In genomic region chr3L:10810539-10811443, dm6 we compare ENCODE assay signal across 5 fruit fly cellular contexts.
TF ChIP-seq lines count a peak whose summit lies in the region.

No protein-coding gene starts in this region.

- TF ChIP-seq CTCF in whole organism, embryonic (GFP tag; optimal IDR thresholded peaks at IDR 0.05; lab: Kevin White, UChicago): no peak

TF ChIP-seq in whole organism, adult, 20 proteins besides CTCF, POLR2A, EP300 and RAD21 (continues in another document):
- TF ChIP-seq Crg-1 (GFP tag; optimal IDR thresholded peaks at IDR 0.05; lab: Kevin White, UChicago) (no peak), cnc (optimal IDR thresholded peaks at IDR 0.05; lab: Kevin White, UChicago) (no peak), CG7045 (GFP tag; optimal IDR thresholded peaks at IDR 0.05; lab: Kevin White, UChicago) (no peak), CG5204 (GFP tag; optimal IDR thresholded peaks at IDR 0.05; lab: Kevin White, UChicago) (no peak), CG33017 (tag; optimal IDR thresholded peaks at IDR 0.05; lab: Kevin White, UChicago) (no peak), Hr96 (GFP tag; optimal IDR thresholded peaks at IDR 0.05; lab: Kevin White, UChicago) (no peak), cic (GFP tag; optimal IDR thresholded peaks at IDR 0.05; lab: Kevin White, UChicago) (no peak), kay (GFP tag; lab: Kevin White, UChicago; ENCODE audit: borderline replicate concordance) (peak; percentile 15), CG12768 (GFP tag; optimal IDR thresholded peaks at IDR 0.05; lab: Kevin White, UChicago) (no peak), CG14711 (tag; optimal IDR thresholded peaks at IDR 0.05; lab: Kevin White, UChicago) (no peak), pad (GFP tag; optimal IDR thresholded peaks at IDR 0.05; lab: Kevin White, UChicago) (no peak), tj (GFP tag; optimal IDR thresholded peaks at IDR 0.05; lab: Kevin White, UChicago) (no peak), ovo (GFP tag; optimal IDR thresholded peaks at IDR 0.05; lab: Kevin White, UChicago) (no peak), bab1 (GFP tag; optimal IDR thresholded peaks at IDR 0.05; lab: Kevin White, UChicago) (no peak), CG7101 (tag; optimal IDR thresholded peaks at IDR 0.05; lab: Kevin White, UChicago) (peak; percentile 8), toe (GFP tag; optimal IDR thresholded peaks at IDR 0.05; lab: Kevin White, UChicago) (peak; percentile 26), CG1620 (GFP tag; optimal IDR thresholded peaks at IDR 0.05; lab: Kevin White, UChicago) (no peak), Mnt (GFP tag; optimal IDR thresholded peaks at IDR 0.05; lab: Kevin White, UChicago) (no peak), CG11617 (GFP tag; optimal IDR thresholded peaks at IDR 0.05; lab: Kevin White, UChicago) (no peak)

TF ChIP-seq in whole organism, embryonic, 481 proteins besides CTCF, POLR2A, EP300 and RAD21 (continues in another document):
- peak; percentile 40 for TF ChIP-seq CG18764 (GFP tag; optimal IDR thresholded peaks at IDR 0.05; lab: Kevin White, UChicago)
- peak; percentile 47 for TF ChIP-seq tin (GFP tag; optimal IDR thresholded peaks at IDR 0.05; lab: Kevin White, UChicago)
- peak; percentile 76 for TF ChIP-seq CG8924 (tag; optimal IDR thresholded peaks at IDR 0.05; lab: Kevin White, UChicago)
- no peak for TF ChIP-seq HLH54F (GFP tag; optimal IDR thresholded peaks at IDR 0.05; lab: Kevin White, UChicago)
- peak; percentile 53 for TF ChIP-seq CG12219 (GFP tag; optimal IDR thresholded peaks at IDR 0.05; lab: Kevin White, UChicago)
- peak; percentile 18 for TF ChIP-seq CG2875 (GFP tag; optimal IDR thresholded peaks at IDR 0.05; lab: Kevin White, UChicago)
- TF ChIP-seq seq (GFP tag; IDR thresholded peaks at IDR 0.05; lab: Robert Waterston, UW): peak; percentile 75; the same call in 1 of the 2 replicates
- TF ChIP-seq Gug (GFP tag; IDR thresholded peaks at IDR 0.05; lab: Robert Waterston, UW): 0 out of 4 replicates have a peak, but pooled peaks have one; percentile 29
- TF ChIP-seq Blimp-1 (GFP tag; optimal IDR thresholded peaks at IDR 0.05; lab: Kevin White, UChicago): peak; percentile 73
- no peak for TF ChIP-seq CG7271 (tag; optimal IDR thresholded peaks at IDR 0.05; lab: Kevin White, UChicago)
- TF ChIP-seq CG1024 (GFP tag; IDR thresholded peaks at IDR 0.05; lab: Robert Waterston, UW): 0 out of 2 replicates have a peak, but pooled peaks have one; percentile 19
- TF ChIP-seq maf-S (GFP tag; optimal IDR thresholded peaks at IDR 0.05; lab: Kevin White, UChicago): peak; percentile 31
- peak; percentile 81 for TF ChIP-seq PHDP (tag; optimal IDR thresholded peaks at IDR 0.05; lab: Kevin White, UChicago)
- peak; percentile 70 for TF ChIP-seq CG15514 (GFP tag; optimal IDR thresholded peaks at IDR 0.05; lab: Kevin White, UChicago)
- TF ChIP-seq Stat92E (GFP tag; optimal IDR thresholded peaks at IDR 0.05; lab: Kevin White, UChicago): no peak
- TF ChIP-seq Mes4 (GFP tag; optimal IDR thresholded peaks at IDR 0.05; lab: Kevin White, UChicago): no peak
- no peak for TF ChIP-seq en (GFP tag; optimal IDR thresholded peaks at IDR 0.05; lab: Kevin White, UChicago)
- TF ChIP-seq Spps (tag; optimal IDR thresholded peaks at IDR 0.05; lab: Kevin White, UChicago): no peak

TF ChIP-seq in whole organism, prepupa, 60 proteins besides CTCF, POLR2A, EP300 and RAD21 (continues in another document):
- TF ChIP-seq OdsH (GFP tag; optimal IDR thresholded peaks at IDR 0.05; lab: Kevin White, UChicago) (peak; percentile 52), ss (GFP tag; optimal IDR thresholded peaks at IDR 0.05; lab: Kevin White, UChicago) (peak in 1 of 2 experiments; percentile 50), CG6792 (GFP tag; optimal IDR thresholded peaks at IDR 0.05; lab: Kevin White, UChicago) (peak; percentile 41), net (GFP tag; optimal IDR thresholded peaks at IDR 0.05; lab: Kevin White, UChicago) (no peak), Gug (GFP tag; IDR thresholded peaks at IDR 0.05; lab: Robert Waterston, UW) (no peak), CG34406 (GFP tag; optimal IDR thresholded peaks at IDR 0.05; lab: Kevin White, UChicago) (no peak), Smox (GFP tag; optimal IDR thresholded peaks at IDR 0.05; lab: Kevin White, UChicago) (peak; percentile 48), Hr38 (GFP tag; optimal IDR thresholded peaks at IDR 0.05; lab: Kevin White, UChicago) (no peak), CG31627 (GFP tag; optimal IDR thresholded peaks at IDR 0.05; lab: Kevin White, UChicago) (peak; percentile 0), achi (GFP tag; optimal IDR thresholded peaks at IDR 0.05; lab: Kevin White, UChicago) (peak; percentile 42), fkh (GFP tag; optimal IDR thresholded peaks at IDR 0.05; lab: Kevin White, UChicago) (no peak), CG32006 (GFP tag; optimal IDR thresholded peaks at IDR 0.05; lab: Kevin White, UChicago) (peak; percentile 48), CG9139 (GFP tag; optimal IDR thresholded peaks at IDR 0.05; lab: Kevin White, UChicago) (no peak), spab (GFP tag; optimal IDR thresholded peaks at IDR 0.05; lab: Kevin White, UChicago) (peak; percentile 30), CG10669 (GFP tag; optimal IDR thresholded peaks at IDR 0.05; lab: Kevin White, UChicago) (peak; percentile 30), fd85E (GFP tag; optimal IDR thresholded peaks at IDR 0.05; lab: Kevin White, UChicago) (no peak), CG1621 (tag; optimal IDR thresholded peaks at IDR 0.05; lab: Kevin White, UChicago) (no peak), CG8319 (GFP tag; optimal IDR thresholded peaks at IDR 0.05; lab: Kevin White, UChicago) (no peak), CG6808 (GFP tag; optimal IDR thresholded peaks at IDR 0.05; lab: Kevin White, UChicago) (peak; percentile 7)

TF ChIP-seq in whole organism, pupa, 21 proteins besides CTCF, POLR2A, EP300 and RAD21:
- TF ChIP-seq CG10348 (GFP tag; IDR thresholded peaks at IDR 0.05; lab: Robert Waterston, UW): no peak
- no peak for TF ChIP-seq Pif1B (GFP tag; optimal IDR thresholded peaks at IDR 0.05; lab: Kevin White, UChicago)
- peak; percentile 38; the same call in 1 of the 2 replicates for TF ChIP-seq CG32121 (GFP tag; IDR thresholded peaks at IDR 0.05; lab: Robert Waterston, UW)
- peak; percentile 18 for TF ChIP-seq Snoo (tag; optimal IDR thresholded peaks at IDR 0.05; lab: Kevin White, UChicago)
- TF ChIP-seq CG9948 (tag; optimal IDR thresholded peaks at IDR 0.05; lab: Kevin White, UChicago): peak; percentile 41
- peak; percentile 18 for TF ChIP-seq CG14655 (GFP tag; optimal IDR thresholded peaks at IDR 0.05; lab: Kevin White, UChicago)
- TF ChIP-seq CG15710 (tag; optimal IDR thresholded peaks at IDR 0.05; lab: Kevin White, UChicago): peak; percentile 47
- TF ChIP-seq CG17806 (tag; optimal IDR thresholded peaks at IDR 0.05; lab: Kevin White, UChicago): peak; percentile 57
- no peak for TF ChIP-seq Ets98B (GFP tag; IDR thresholded peaks at IDR 0.05; lab: Robert Waterston, UW)
- no peak for TF ChIP-seq CG12605 (GFP tag; IDR thresholded peaks at IDR 0.05; lab: Robert Waterston, UW)
- TF ChIP-seq CG4496 (GFP tag; IDR thresholded peaks at IDR 0.05; lab: Robert Waterston, UW): peak; percentile 52; the same call in 2 of the 3 replicates
- TF ChIP-seq CG8301 (tag; optimal IDR thresholded peaks at IDR 0.05; lab: Kevin White, UChicago): peak; percentile 33
- peak; percentile 38 for TF ChIP-seq Pif1A (GFP tag; optimal IDR thresholded peaks at IDR 0.05; lab: Kevin White, UChicago)
- peak; percentile 19 for TF ChIP-seq CG34367 (tag; optimal IDR thresholded peaks at IDR 0.05; lab: Kevin White, UChicago)
- TF ChIP-seq rn (GFP tag; IDR thresholded peaks at IDR 0.05; lab: Robert Waterston, UW): no peak
- TF ChIP-seq CG8159 (tag; optimal IDR thresholded peaks at IDR 0.05; lab: Kevin White, UChicago): peak; percentile 70
- no peak for TF ChIP-seq gl (tag; optimal IDR thresholded peaks at IDR 0.05; lab: Kevin White, UChicago)

TF ChIP-seq in whole organism, wandering third instar larva, 38 proteins besides CTCF, POLR2A, EP300 and RAD21:
- TF ChIP-seq foxo (GFP tag; optimal IDR thresholded peaks at IDR 0.05; lab: Kevin White, UChicago) (peak in 1 of 2 experiments; percentile 25), Sp1 (GFP tag; optimal IDR thresholded peaks at IDR 0.05; lab: Kevin White, UChicago) (peak; percentile 36), HLH106 (tag; optimal IDR thresholded peaks at IDR 0.05; lab: Kevin White, UChicago) (peak; percentile 33), fru (GFP tag; optimal IDR thresholded peaks at IDR 0.05; lab: Kevin White, UChicago) (peak; percentile 51), Hnf4 (GFP tag; optimal IDR thresholded peaks at IDR 0.05; lab: Kevin White, UChicago) (no peak), sage (GFP tag; optimal IDR thresholded peaks at IDR 0.05; lab: Kevin White, UChicago) (no peak), dl (GFP tag; optimal IDR thresholded peaks at IDR 0.05; lab: Kevin White, UChicago; ENCODE audit: insufficient read depth in 1 of 2, partially characterized antibody in 2 of 2) (no peak), Jra (GFP tag; optimal IDR thresholded peaks at IDR 0.05; lab: Kevin White, UChicago) (no peak), h (GFP tag; optimal IDR thresholded peaks at IDR 0.05; lab: Kevin White, UChicago) (peak; percentile 49), N (GFP tag; optimal IDR thresholded peaks at IDR 0.05; lab: Kevin White, UChicago) (no peak), ey (GFP tag; optimal IDR thresholded peaks at IDR 0.05; lab: Kevin White, UChicago) (peak; percentile 24), OdsH (GFP tag; optimal IDR thresholded peaks at IDR 0.05; lab: Kevin White, UChicago) (peak; percentile 11), rgr (GFP tag; optimal IDR thresholded peaks at IDR 0.05; lab: Kevin White, UChicago) (peak; percentile 33), psq (GFP tag; optimal IDR thresholded peaks at IDR 0.05; lab: Kevin White, UChicago) (peak; percentile 28), sv (GFP tag; optimal IDR thresholded peaks at IDR 0.05; lab: Kevin White, UChicago) (peak; percentile 26), Rel (GFP tag; optimal IDR thresholded peaks at IDR 0.05; lab: Kevin White, UChicago) (no peak), Rel (tag; optimal IDR thresholded peaks at IDR 0.05; lab: Kevin White, UChicago) (no peak), CrebA (GFP tag; optimal IDR thresholded peaks at IDR 0.05; lab: Kevin White, UChicago; ENCODE audit: borderline replicate concordance) (no peak)
TF ChIP-seq in whole organism, wandering third instar larva: peak in this region for 10.
